Worm (Caenorhabditis elegans): ENCODE results near the gene C10E2.5.

C10E2.5 gene

DNA sequence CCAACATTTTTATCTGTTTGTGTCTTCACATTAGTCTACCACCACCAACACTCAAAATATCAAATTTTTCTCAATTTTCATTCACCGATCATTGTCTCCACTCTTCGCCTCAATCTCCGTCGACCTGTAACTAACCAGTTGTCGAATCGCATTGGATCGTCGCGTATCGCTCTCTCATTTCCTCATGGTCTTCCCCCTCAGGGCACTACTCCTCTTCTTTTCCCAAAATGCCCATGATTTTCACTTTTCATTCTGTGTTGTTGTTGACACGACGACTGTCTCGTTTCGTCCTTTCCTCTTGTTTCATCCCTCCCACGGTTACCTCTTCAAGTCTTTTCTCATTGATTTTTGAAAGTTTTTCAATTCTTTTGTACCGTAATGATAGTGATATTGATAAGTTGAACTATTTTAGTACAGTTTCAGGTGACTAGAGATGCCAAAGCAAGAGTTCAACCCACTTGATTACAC is 31.7 kb upstream of the C10E2.5 start, which contains the start of gene T01C8.2 (continued):
- TF ChIP-seq nhr-71 (tag; optimal IDR thresholded peaks at IDR 0.05) = peak; percentile 58
- TF ChIP-seq lin-35 (GFP tag; optimal IDR thresholded peaks at IDR 0.05) = peak in 1 of 2 experiments; percentile 55
- TF ChIP-seq nhr-28 (tag; optimal IDR thresholded peaks at IDR 0.05) = no peak
- TF ChIP-seq nhr-237 (tag; optimal IDR thresholded peaks at IDR 0.05) = no peak
- TF ChIP-seq ama-1 (optimal IDR thresholded peaks at IDR 0.05) = no peak
- TF ChIP-seq xbp-1 (tag; optimal IDR thresholded peaks at IDR 0.05) = peak; percentile 5

DNA sequence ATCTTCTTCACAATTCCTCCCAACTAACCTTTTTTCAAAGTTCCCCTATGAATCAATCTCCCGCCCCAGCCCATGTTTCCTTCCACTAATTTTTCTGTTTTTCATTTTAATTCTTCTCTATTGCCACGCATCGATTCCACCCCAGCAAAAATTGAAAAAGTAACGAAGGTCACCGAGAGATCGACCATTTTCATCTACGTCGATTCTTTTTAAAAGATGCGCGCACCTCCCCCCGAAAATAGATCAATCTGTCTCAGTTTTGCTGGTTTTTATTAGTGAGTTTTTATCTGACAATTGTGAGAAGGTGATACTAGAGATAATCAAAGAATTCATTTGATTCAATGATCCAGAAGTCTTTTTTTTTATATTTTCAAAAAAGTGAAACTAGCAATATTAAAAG is 29.7 kb upstream of the C10E2.5 start:
- no peak for TF ChIP-seq ceh-82 (tag; optimal IDR thresholded peaks at IDR 0.05)
- no peak for TF ChIP-seq isw-1 (GFP tag; IDR thresholded peaks at IDR 0.05)
- peak; percentile 14 for TF ChIP-seq nhr-71 (tag; optimal IDR thresholded peaks at IDR 0.05)
- no peak for TF ChIP-seq xbp-1 (tag; optimal IDR thresholded peaks at IDR 0.05)
- TF ChIP-seq elt-2 (tag; optimal IDR thresholded peaks at IDR 0.05) = no peak
- TF ChIP-seq unc-86 (tag; optimal IDR thresholded peaks at IDR 0.05) = no peak
- TF ChIP-seq zip-4 (GFP tag; optimal IDR thresholded peaks at IDR 0.05) = no peak
- TF ChIP-seq egl-27 (tag; optimal IDR thresholded peaks at IDR 0.05) = no peak
- TF ChIP-seq mef-2 (tag; optimal IDR thresholded peaks at IDR 0.05) = no peak
- TF ChIP-seq ceh-88 (GFP tag; IDR thresholded peaks at IDR 0.05) = no peak
- no peak for TF ChIP-seq lin-13 (GFP tag; optimal IDR thresholded peaks at IDR 0.05)
- no peak for TF ChIP-seq dpl-1 (GFP tag; optimal IDR thresholded peaks at IDR 0.05)
- no peak for TF ChIP-seq fkh-10 (GFP tag; optimal IDR thresholded peaks at IDR 0.05)
- TF ChIP-seq snpc-4 (tag; optimal IDR thresholded peaks at IDR 0.05) = no peak
- peak; percentile 69 for TF ChIP-seq blmp-1 (tag; optimal IDR thresholded peaks at IDR 0.05)
- TF ChIP-seq lin-14 (GFP tag; optimal IDR thresholded peaks at IDR 0.05) = peak; percentile 53
- no peak for TF ChIP-seq sox-4 (tag; optimal IDR thresholded peaks at IDR 0.05)
- no peak for TF ChIP-seq skn-1 (tag; optimal IDR thresholded peaks at IDR 0.05)
- TF ChIP-seq snu-23 (GFP tag; optimal IDR thresholded peaks at IDR 0.05) = peak; percentile 48
- peak; percentile 84 for TF ChIP-seq nhr-85 (tag)
- TF ChIP-seq mep-1 (tag; optimal IDR thresholded peaks at IDR 0.05) = peak; percentile 36
- TF ChIP-seq elt-3 (tag; optimal IDR thresholded peaks at IDR 0.05) = peak in 2 of 6 experiments; percentile 33 to 67
- TF ChIP-seq nhr-77 (tag; optimal IDR thresholded peaks at IDR 0.05) = no peak
- peak; percentile 35 for TF ChIP-seq nhr-20 (tag; optimal IDR thresholded peaks at IDR 0.05)
- TF ChIP-seq nhr-84 (tag; optimal IDR thresholded peaks at IDR 0.05) = no peak
- TF ChIP-seq tbx-2 (tag; optimal IDR thresholded peaks at IDR 0.05) = no peak
- TF ChIP-seq ceh-8 (GFP tag; optimal IDR thresholded peaks at IDR 0.05) = no peak

DNA sequence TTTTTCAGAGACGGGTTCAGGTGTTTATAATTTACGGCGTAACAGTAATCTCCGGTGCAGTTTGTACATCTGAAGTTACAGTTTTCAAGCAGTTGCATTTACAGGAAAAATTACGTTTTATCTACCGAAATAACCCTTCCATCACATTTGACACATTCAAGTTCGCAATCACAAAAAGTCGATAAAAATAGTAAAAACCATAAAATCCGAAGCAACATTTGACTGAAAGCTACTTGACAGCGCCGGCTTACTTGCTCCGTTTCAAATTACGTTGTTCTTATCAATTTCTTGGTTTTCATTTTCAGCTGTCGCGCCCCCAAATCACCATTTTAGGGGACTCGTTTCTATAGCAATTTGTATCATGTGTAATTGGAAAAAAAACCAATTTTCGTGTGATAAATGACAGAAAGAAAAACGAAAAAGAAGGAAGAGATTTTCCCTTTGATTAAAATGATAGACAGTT is 28.5 kb upstream of the C10E2.5 start, which contains the start of gene T01C8.3:
Gene T01C8.3, minus strand, starts transcription at position 413 of the 463 bp plus-strand sequence.
- no peak for TF ChIP-seq grh-1 (GFP tag; IDR thresholded peaks at IDR 0.05)
- TF ChIP-seq ces-1 (GFP tag; optimal IDR thresholded peaks at IDR 0.05) = no peak
- no peak for TF ChIP-seq mdl-1 (tag; optimal IDR thresholded peaks at IDR 0.05)
- no peak for TF ChIP-seq tbx-2 (tag; optimal IDR thresholded peaks at IDR 0.05)
- TF ChIP-seq lin-39 (tag; optimal IDR thresholded peaks at IDR 0.05) = no peak
- no peak for TF ChIP-seq ztf-4 (tag; optimal IDR thresholded peaks at IDR 0.05)
- no peak for TF ChIP-seq skn-1 (tag; optimal IDR thresholded peaks at IDR 0.05)
- no peak for TF ChIP-seq alr-1 (tag; optimal IDR thresholded peaks at IDR 0.05; ENCODE audit: borderline replicate concordance)
- TF ChIP-seq nhr-20 (tag; optimal IDR thresholded peaks at IDR 0.05) = no peak
- no peak for TF ChIP-seq elt-3 (tag; optimal IDR thresholded peaks at IDR 0.05)
- TF ChIP-seq nhr-19 (GFP tag; conservative IDR thresholded peaks at IDR 0.05) = no peak
- no peak for TF ChIP-seq lir-3 (tag; optimal IDR thresholded peaks at IDR 0.05; ENCODE audit: poor library complexity)
- no peak for TF ChIP-seq dpl-1 (GFP tag; optimal IDR thresholded peaks at IDR 0.05)
- TF ChIP-seq xbp-1 (tag; optimal IDR thresholded peaks at IDR 0.05) = no peak
- TF ChIP-seq irx-1 (tag; optimal IDR thresholded peaks at IDR 0.05) = no peak
- no peak for TF ChIP-seq elt-2 (tag; optimal IDR thresholded peaks at IDR 0.05)
- TF ChIP-seq nhr-76 (tag; optimal IDR thresholded peaks at IDR 0.05) = no peak
- TF ChIP-seq blmp-1 (tag; optimal IDR thresholded peaks at IDR 0.05) = no peak
- TF ChIP-seq unc-130 (tag; optimal IDR thresholded peaks at IDR 0.05) = no peak
- no peak for TF ChIP-seq rnt-1 (tag; optimal IDR thresholded peaks at IDR 0.05)
